Worm (Caenorhabditis elegans) whole organism, midembryonic: ENCODE measurements around the gene F20C5.11.

Experiments
- T22C8.4 ChIP-seq: fragments of 200-800 bp; sonication (Bioruptor generic); IDR thresholded peaks from 2 replicates; pipeline ENCODE4 v1.3.6; 2022; ENCODE audit warnings: missing genetic modification characterization, missing compliant biosample characterization
- cog-1 ChIP-seq: sonication (generic microtip); optimal IDR thresholded peaks from 2 replicates; lab custom pipeline; 2016; ENCODE audit warnings: missing genetic modification characterization, missing compliant biosample characterization
- flt-1 ChIP-seq: fragments of 200-800 bp; sonication (Bioruptor generic); IDR thresholded peaks from 2 replicates; pipeline ENCODE4 v1.3.6; 2022; ENCODE audit warnings: missing genetic modification characterization, missing compliant biosample characterization
- klf-2 ChIP-seq: fragments of 200-800 bp; sonication (Bioruptor generic); conservative IDR thresholded peaks from 2 replicates; pipeline ENCODE4 v1.3.6; 2022; ENCODE audit warnings: missing genetic modification reagents, missing genetic modification characterization, missing compliant biosample characterization
- med-1 ChIP-seq: sonication (generic microtip); optimal IDR thresholded peaks from 2 replicates; lab custom pipeline; 2017; ENCODE audit warnings: missing genetic modification characterization, mild to moderate bottlenecking, missing compliant biosample characterization, antibody characterized with exemption, missing genetic modification reagents; ENCODE audit not compliant: insufficient read depth
- tab-1 ChIP-seq: fragments of 200-800 bp; sonication (Bioruptor generic); IDR thresholded peaks from 2 replicates; pipeline ENCODE4 v1.3.6; 2022; ENCODE audit warnings: missing genetic modification characterization, missing compliant biosample characterization
- ztf-29 ChIP-seq: fragments of 200-800 bp; sonication (Bioruptor generic); IDR thresholded peaks from 2 replicates; pipeline ENCODE4 v1.3.6; 2022; ENCODE audit warnings: missing genetic modification reagents, missing genetic modification characterization, missing compliant biosample characterization

DNA sequence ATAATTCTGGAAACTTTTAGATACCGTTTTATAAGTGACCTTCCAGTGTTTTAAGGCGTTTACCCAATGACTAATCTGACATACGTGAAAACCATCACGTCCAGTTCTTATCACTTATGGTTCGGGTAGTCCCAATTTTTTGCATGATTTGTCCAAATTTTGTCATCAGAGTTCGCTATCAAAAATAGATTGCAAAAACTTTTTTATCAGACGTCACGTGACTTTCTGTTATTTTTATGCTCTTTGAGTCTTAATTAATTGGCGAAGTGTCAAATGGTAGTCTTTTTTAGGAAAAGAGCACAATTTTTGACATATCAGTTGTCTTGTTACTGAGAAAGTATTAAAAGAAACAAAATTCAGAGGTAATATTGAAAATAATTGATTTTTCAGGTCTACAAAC is 32.2 kb downstream of the F20C5.11 start:
- TF ChIP-seq tab-1 (GFP tag; lab: Robert Waterston, UW) (no peak), med-1 (GFP tag; lab: Kevin White, UChicago) (no peak), flt-1 (GFP tag; lab: Robert Waterston, UW) (no peak), klf-2 (GFP tag; lab: Robert Waterston, UW) (no peak), ztf-29 (GFP tag; lab: Robert Waterston, UW) (no peak), cog-1 (tag; lab: Kevin White, UChicago) (no peak), T22C8.4 (no peak)
